Worm (Caenorhabditis elegans): ENCODE measurements around the gene srbc-56.

- TF ChIP-seq daf-12 (tag; optimal IDR thresholded peaks at IDR 0.05) (no peak), ztf-11 (tag; optimal IDR thresholded peaks at IDR 0.05) (no peak), nhr-237 (tag; optimal IDR thresholded peaks at IDR 0.05) (no peak), pha-4 (tag; optimal IDR thresholded peaks at IDR 0.05) (no peak), ceh-82 (tag; optimal IDR thresholded peaks at IDR 0.05) (no peak), nfya-1 (tag; optimal IDR thresholded peaks at IDR 0.05; ENCODE audit: insufficient read depth) (no peak), hmg-11 (tag; optimal IDR thresholded peaks at IDR 0.05) (no peak), unc-39 (tag; optimal IDR thresholded peaks at IDR 0.05) (no peak), elt-3 (tag; optimal IDR thresholded peaks at IDR 0.05) (no peak), jun-1 (tag; optimal IDR thresholded peaks at IDR 0.05) (no peak), lin-15B (tag; optimal IDR thresholded peaks at IDR 0.05) (no peak), nhr-12 (tag; optimal IDR thresholded peaks at IDR 0.05) (no peak)
Measured at ce11 chrV:15865839-15866238, 34.4 kb upstream of the srbc-56 start, which contains the start of gene srh-293.
